Fruit fly (Drosophila melanogaster) whole organism, wandering third instar larva: Measurements from ENCODE around the gene bam.
A peak's percentile ranks its signal among the peaks of the same experiment; 100 is the strongest.

Experiments
- CG32264 ChIP-seq: fragments of 200-800 bp; sonication (Bioruptor generic); optimal IDR thresholded peaks from 2 replicates; lab custom pipeline; 2016; ENCODE audit warnings: missing biosample characterization, missing genetic modification characterization
- CG9705 ChIP-seq: fragments of 200-800 bp; sonication (Bioruptor generic); optimal IDR thresholded peaks from 2 replicates; lab custom pipeline; 2018; ENCODE audit warnings: missing biosample characterization, mild to moderate bottlenecking, missing genetic modification characterization
- CrebA ChIP-seq: fragments of 200-800 bp; sonication (Bioruptor generic); optimal IDR thresholded peaks from 2 replicates; lab custom pipeline; 2016; ENCODE audit warnings: missing biosample characterization, mild to moderate bottlenecking, missing genetic modification characterization, borderline replicate concordance
- Dfd ChIP-seq: fragments of >200 bp; optimal IDR thresholded peaks from 2 replicates; lab custom pipeline; 2017; ENCODE audit warnings: missing biosample characterization, missing genetic modification characterization
- Dif ChIP-seq: fragments of 200-275, 200-300 bp; sonication (Bioruptor generic); optimal IDR thresholded peaks from 2 replicates; lab custom pipeline; 2018; ENCODE audit warnings: missing biosample characterization, missing genetic modification characterization; ENCODE audit not compliant: partially characterized antibody
- GATAd ChIP-seq: sonication (Bioruptor generic); optimal IDR thresholded peaks from 2 replicates; lab custom pipeline; 2016; ENCODE audit warnings: missing biosample characterization, missing genetic modification characterization
- HLH106 ChIP-seq: fragments of 200-800 bp; optimal IDR thresholded peaks from 3 replicates; lab custom pipeline; 2019; ENCODE audit warnings: missing biosample characterization, mild to moderate bottlenecking, missing genetic modification characterization, moderate library complexity
- Hnf4 ChIP-seq: fragments of 200-800 bp; sonication (Bioruptor generic); optimal IDR thresholded peaks from 2 replicates; lab custom pipeline; 2016; ENCODE audit warnings: missing biosample characterization, mild to moderate bottlenecking, missing genetic modification characterization
- Hr83 ChIP-seq: fragments of 200-300 bp; sonication (Bioruptor generic); optimal IDR thresholded peaks from 2 replicates; lab custom pipeline; 2016; ENCODE audit warnings: missing biosample characterization, mild to moderate bottlenecking, missing genetic modification characterization, moderate library complexity; ENCODE audit not compliant: poor library complexity, severe bottlenecking
- Mio ChIP-seq: sonication (Bioruptor generic); optimal IDR thresholded peaks from 2 replicates; lab custom pipeline; 2016; ENCODE audit warnings: missing biosample characterization, missing genetic modification characterization
- Myc ChIP-seq: fragments of >200 bp; optimal IDR thresholded peaks from 2 replicates; lab custom pipeline; 2017
- N ChIP-seq: fragments of >200 bp; optimal IDR thresholded peaks from 2 replicates; lab custom pipeline; 2018; ENCODE audit warnings: missing biosample characterization, missing external identifiers, missing genetic modification characterization
- OdsH ChIP-seq: fragments of 200-800 bp; sonication (Bioruptor generic); optimal IDR thresholded peaks from 2 replicates; lab custom pipeline; 2016; ENCODE audit warnings: missing biosample characterization, mild to moderate bottlenecking, missing genetic modification characterization
- Rel ChIP-seq, 2 experiments: fragments of 200-800 bp; sonication (Bioruptor generic) in 1 of 2; optimal IDR thresholded peaks; 2 replicates in 1 of 2; 3 replicates in 1 of 2; lab custom pipeline; 2016 to 2019; ENCODE audit warnings: mild to moderate bottlenecking in 2 of 2, missing biosample characterization in 2 of 2, missing genetic modification characterization in 2 of 2, moderate library complexity in 1 of 2
- Sp1 ChIP-seq: fragments of 200-800 bp; sonication (Bioruptor generic); optimal IDR thresholded peaks from 3 replicates; lab custom pipeline; 2019; ENCODE audit warnings: missing biosample characterization, mild to moderate bottlenecking, missing genetic modification characterization, moderate library complexity
- Vsx2 ChIP-seq: fragments of 200-300, 225-300 bp; sonication (Bioruptor generic); optimal IDR thresholded peaks from 2 replicates; lab custom pipeline; 2018; ENCODE audit warnings: missing biosample characterization, missing genetic modification characterization; ENCODE audit not compliant: partially characterized antibody
- br ChIP-seq: fragments of 200-800 bp; sonication (Bioruptor generic); optimal IDR thresholded peaks from 2 replicates; lab custom pipeline; 2016; ENCODE audit warnings: missing biosample characterization, missing genetic modification characterization
- brk ChIP-seq: fragments of 200-800 bp; sonication (Bioruptor generic); optimal IDR thresholded peaks from 2 replicates; lab custom pipeline; 2016; ENCODE audit warnings: missing biosample characterization, mild to moderate bottlenecking, missing genetic modification characterization
- dl ChIP-seq, 2 experiments: fragments of 175-275, 200-275 bp in 1 of 2; fragments of 200-275 bp in 1 of 2; sonication (Bioruptor generic); optimal IDR thresholded peaks; lab custom pipeline; 2018; ENCODE audit warnings: mild to moderate bottlenecking in 2 of 2, missing biosample characterization in 2 of 2, missing genetic modification characterization in 2 of 2, moderate library complexity in 2 of 2; ENCODE audit not compliant: partially characterized antibody in 2 of 2, insufficient read depth in 1 of 2
- dsf ChIP-seq: sonication (Bioruptor generic); optimal IDR thresholded peaks from 2 replicates; lab custom pipeline; 2016; ENCODE audit warnings: missing biosample characterization, missing genetic modification characterization, borderline replicate concordance
- ey ChIP-seq: fragments of 200-800 bp; sonication (Bioruptor generic); optimal IDR thresholded peaks from 2 replicates; lab custom pipeline; 2016; ENCODE audit warnings: missing biosample characterization, missing genetic modification characterization
- foxo ChIP-seq, 2 experiments: fragments of 200-800 bp; sonication (Bioruptor generic); optimal IDR thresholded peaks; 2 replicates in 1 of 2; 3 replicates in 1 of 2; lab custom pipeline; 2016 to 2017; ENCODE audit warnings: missing biosample characterization in 2 of 2, missing genetic modification characterization in 2 of 2
- fru ChIP-seq: fragments of 200-800 bp; sonication (Bioruptor generic); optimal IDR thresholded peaks from 3 replicates; lab custom pipeline; 2016; ENCODE audit warnings: missing biosample characterization, mild to moderate bottlenecking, missing genetic modification characterization
- h ChIP-seq: fragments of 200-800 bp; sonication (Bioruptor generic); optimal IDR thresholded peaks from 3 replicates; lab custom pipeline; 2016; ENCODE audit warnings: missing biosample characterization, mild to moderate bottlenecking, missing genetic modification characterization
- jim ChIP-seq: fragments of 175-275, 200-325 bp; sonication (Bioruptor generic); optimal IDR thresholded peaks from 2 replicates; lab custom pipeline; 2016; ENCODE audit warnings: missing biosample characterization, mild to moderate bottlenecking, missing genetic modification characterization
- pan ChIP-seq: fragments of >200 bp; optimal IDR thresholded peaks from 2 replicates; lab custom pipeline; 2017
- psq ChIP-seq: fragments of 200-800 bp; sonication (Bioruptor generic); optimal IDR thresholded peaks from 3 replicates; lab custom pipeline; 2017; ENCODE audit warnings: missing biosample characterization, mild to moderate bottlenecking, missing genetic modification characterization, moderate library complexity
- rgr ChIP-seq: fragments of 200-800 bp; sonication (Bioruptor generic); optimal IDR thresholded peaks from 3 replicates; lab custom pipeline; 2016; ENCODE audit warnings: missing biosample characterization, mild to moderate bottlenecking, missing genetic modification characterization
- sage ChIP-seq: fragments of 200-800 bp; sonication (Bioruptor generic); optimal IDR thresholded peaks from 2 replicates; lab custom pipeline; 2016; ENCODE audit warnings: missing biosample characterization, mild to moderate bottlenecking, missing genetic modification characterization
- sv ChIP-seq: fragments of 200-800 bp; sonication (Bioruptor generic); optimal IDR thresholded peaks from 3 replicates; lab custom pipeline; 2016; ENCODE audit warnings: missing biosample characterization, missing genetic modification characterization
- usp ChIP-seq: fragments of >200 bp; optimal IDR thresholded peaks from 2 replicates; lab custom pipeline; 2017; ENCODE audit warnings: missing biosample characterization, missing genetic modification characterization

The bam gene

dm6 chr3R:25289589-25289988 is 44.7 kb upstream of the bam start, which contains the start of gene CG11893:
Gene CG11893 (plus strand): TSS chr3R:25289889.
- no peak for TF ChIP-seq Sp1 (GFP tag; lab: Kevin White, UChicago)
- TF ChIP-seq N: no peak
- no peak for TF ChIP-seq Hr83 (GFP tag; lab: Kevin White, UChicago)
- no peak for TF ChIP-seq foxo (GFP tag; optimal IDR thresholded peaks at IDR 0.05; lab: Kevin White, UChicago)
- no peak for TF ChIP-seq HLH106 (tag; lab: Kevin White, UChicago)
- TF ChIP-seq Mio: no peak
- no peak for TF ChIP-seq CG9705
- no peak for TF ChIP-seq pan (lab: Kevin White, UChicago)
- TF ChIP-seq Dif: no peak
- TF ChIP-seq Myc (lab: Kevin White, UChicago): no peak

DNA sequence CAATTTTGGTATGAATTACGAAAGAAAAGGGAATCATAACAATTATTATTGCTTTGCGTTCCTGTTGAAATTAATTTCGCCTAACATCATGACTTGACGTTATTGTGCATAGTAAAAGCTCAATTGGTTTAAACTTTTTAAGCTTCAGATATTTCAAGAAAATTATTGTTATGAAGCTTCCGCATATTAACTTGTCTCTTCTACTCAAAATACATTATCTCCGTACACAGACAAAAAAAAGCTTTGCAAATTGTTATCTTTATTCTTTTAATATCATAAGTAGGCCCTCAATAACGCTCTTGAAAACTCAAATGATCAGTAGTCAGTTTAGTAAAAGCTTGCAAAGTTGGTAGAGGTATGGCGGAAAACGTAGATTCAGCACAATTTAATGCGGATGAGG is 42.2 kb upstream of the bam start, which contains the start of gene CG13658:
TSS of gene CG13658 (plus strand) at position 347 of the 400 bp plus-strand sequence.
- TF ChIP-seq sage (no peak), CG32264 (GFP tag; lab: Kevin White, UChicago) (no peak), N (no peak), Hnf4 (no peak), OdsH (no peak), dsf (no peak), jim (no peak), Rel (GFP tag; optimal IDR thresholded peaks at IDR 0.05; lab: Kevin White, UChicago) (no peak), Rel (tag; optimal IDR thresholded peaks at IDR 0.05; lab: Kevin White, UChicago) (no peak), HLH106 (tag; lab: Kevin White, UChicago) (no peak), Dfd (GFP tag; lab: Kevin White, UChicago) (no peak), pan (lab: Kevin White, UChicago) (no peak)

DNA sequence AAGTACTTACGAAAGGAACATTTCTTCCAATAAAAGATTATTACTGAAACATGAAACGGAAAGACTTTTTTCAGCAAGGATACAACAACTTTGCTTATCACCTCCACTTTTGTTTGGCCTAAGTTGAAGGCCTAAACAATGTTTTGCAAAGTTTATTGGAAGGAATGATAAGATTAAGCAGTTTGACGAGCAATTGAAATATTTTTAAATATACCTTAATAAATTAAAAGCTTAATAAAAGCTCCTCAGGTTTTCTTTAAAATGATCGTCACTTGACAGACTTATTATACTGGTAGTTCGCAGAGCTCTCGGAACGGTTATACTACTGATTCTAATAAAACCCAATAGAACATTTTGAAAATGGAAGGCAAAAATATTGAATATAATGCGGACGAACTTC is 40.3 kb upstream of the bam start, which contains the start of gene CG31104:
TSS of gene CG31104 (plus strand) at position 301 of the 400 bp plus-strand sequence.
- TF ChIP-seq br (GFP tag; lab: Kevin White, UChicago) (no peak), HLH106 (tag; lab: Kevin White, UChicago) (no peak), CrebA (no peak), jim (no peak), dl (GFP tag; optimal IDR thresholded peaks at IDR 0.05; lab: Kevin White, UChicago; ENCODE audit: insufficient read depth in 1 of 2, partially characterized antibody in 2 of 2) (no peak), rgr (GFP tag; lab: Kevin White, UChicago) (no peak), CG32264 (GFP tag; lab: Kevin White, UChicago) (no peak)

dm6 chr3R:25283209-25283670 is 38.3 kb upstream of the bam start, which contains the start of gene CG31300:
Gene CG31300 (plus strand): TSS chr3R:25283620.
- no peak for TF ChIP-seq usp (GFP tag; lab: Kevin White, UChicago)
- no peak for TF ChIP-seq brk (GFP tag; lab: Kevin White, UChicago)
- no peak for TF ChIP-seq dl (GFP tag; optimal IDR thresholded peaks at IDR 0.05; lab: Kevin White, UChicago; ENCODE audit: insufficient read depth in 1 of 2, partially characterized antibody in 2 of 2)
- TF ChIP-seq Myc (lab: Kevin White, UChicago): no peak
- TF ChIP-seq OdsH: no peak
- no peak for TF ChIP-seq pan (lab: Kevin White, UChicago)
- no peak for TF ChIP-seq Dfd (GFP tag; lab: Kevin White, UChicago)
- no peak for TF ChIP-seq Vsx2
- TF ChIP-seq N: no peak
- no peak for TF ChIP-seq fru (GFP tag; lab: Kevin White, UChicago)
- TF ChIP-seq GATAd (GFP tag; lab: Kevin White, UChicago): no peak
- TF ChIP-seq sv (GFP tag; lab: Kevin White, UChicago): no peak
- no peak for TF ChIP-seq h (GFP tag; lab: Kevin White, UChicago)
- no peak for TF ChIP-seq psq (GFP tag; lab: Kevin White, UChicago)
- TF ChIP-seq rgr (GFP tag; lab: Kevin White, UChicago): no peak
- TF ChIP-seq ey (GFP tag; lab: Kevin White, UChicago): no peak

DNA sequence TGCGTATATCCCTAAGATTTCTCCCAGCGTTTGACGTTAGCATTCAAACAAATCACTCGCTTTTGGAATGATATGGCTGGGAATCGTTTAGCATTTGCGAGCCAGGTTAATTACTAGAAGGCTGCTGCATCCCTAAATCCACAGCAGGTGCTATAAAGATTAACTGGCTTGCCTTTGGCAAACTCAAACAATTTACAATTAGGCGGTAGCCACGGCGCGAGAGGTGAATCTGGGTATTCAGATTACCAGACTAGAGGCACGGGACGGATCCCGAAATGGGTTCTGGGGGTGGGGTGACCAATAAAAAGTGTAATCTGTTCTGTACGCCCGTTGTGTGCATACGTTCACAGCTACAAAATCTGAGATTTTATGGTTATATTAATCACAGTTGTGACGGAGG is 36.3 kb upstream of the bam start, which contains the start of gene CG11892:
TSS of gene CG11892 (plus strand) at position 384 of the 400 bp plus-strand sequence.
- TF ChIP-seq Sp1 (GFP tag; lab: Kevin White, UChicago) (peak; percentile 55), Hr83 (GFP tag; lab: Kevin White, UChicago) (peak; percentile 51), rgr (GFP tag; lab: Kevin White, UChicago) (peak; percentile 36), sage (no peak), br (GFP tag; lab: Kevin White, UChicago) (peak; percentile 57), ey (GFP tag; lab: Kevin White, UChicago) (no peak), Hnf4 (peak; percentile 24), OdsH (peak; percentile 47), fru (GFP tag; lab: Kevin White, UChicago) (peak; percentile 50)
